Fruit fly (Drosophila melanogaster) whole organism, embryonic: Measurements from ENCODE around the gene Dpy-30L1.

Source experiments
- B-H1 ChIP-seq: fragments of 200-800 bp; sonication (Bioruptor generic); IDR thresholded peaks from 3 replicates; pipeline ENCODE4 v1.3.6; 2022; ENCODE audit warnings: missing biosample characterization, missing genetic modification characterization
- Bdp1 ChIP-seq: fragments of 200-800 bp; sonication (Bioruptor generic); optimal IDR thresholded peaks from 3 replicates; lab custom pipeline; 2016; ENCODE audit warnings: missing biosample characterization, missing genetic modification characterization
- CG11247 ChIP-seq: fragments of 200-800 bp; sonication (Bioruptor generic); IDR thresholded peaks from 2 replicates; pipeline ENCODE4 v1.3.6; 2022; ENCODE audit warnings: missing biosample characterization, missing genetic modification characterization
- CG11398 ChIP-seq: fragments of 200-800 bp; sonication (Bioruptor generic); optimal IDR thresholded peaks from 2 replicates; lab custom pipeline; 2016; ENCODE audit warnings: missing biosample characterization, missing genetic modification characterization
- CG11504 ChIP-seq: fragments of 200-800 bp; sonication (Bioruptor generic); optimal IDR thresholded peaks from 3 replicates; lab custom pipeline; 2019; ENCODE audit warnings: missing biosample characterization, mild to moderate bottlenecking, missing genetic modification characterization, moderate library complexity
- CG12219 ChIP-seq: fragments of 200-800 bp; sonication (Bioruptor generic); optimal IDR thresholded peaks from 3 replicates; lab custom pipeline; 2018; ENCODE audit warnings: missing biosample characterization, mild to moderate bottlenecking, missing genetic modification characterization
- CG12299 ChIP-seq: fragments of 200-800 bp; sonication (Bioruptor generic); optimal IDR thresholded peaks from 2 replicates; lab custom pipeline; 2018; ENCODE audit warnings: missing biosample characterization, mild to moderate bottlenecking, missing genetic modification characterization
- CG12391 ChIP-seq: fragments of 200-800 bp; sonication (Bioruptor generic); optimal IDR thresholded peaks from 3 replicates; lab custom pipeline; 2018; ENCODE audit warnings: missing biosample characterization, mild to moderate bottlenecking, missing genetic modification characterization, moderate library complexity
- CG13123 ChIP-seq: fragments of 200-800 bp; sonication (Bioruptor generic); optimal IDR thresholded peaks from 2 replicates; lab custom pipeline; 2016; ENCODE audit warnings: missing biosample characterization, missing genetic modification characterization
- CG13424 ChIP-seq: fragments of 200-800 bp; sonication (Bioruptor generic); optimal IDR thresholded peaks from 2 replicates; lab custom pipeline; 2019; ENCODE audit warnings: missing biosample characterization, mild to moderate bottlenecking, missing genetic modification characterization, moderate library complexity
- CG14441 ChIP-seq: fragments of 200-800 bp; sonication (Bioruptor generic); IDR thresholded peaks from 2 replicates; pipeline ENCODE4 v1.3.6; 2022; ENCODE audit warnings: missing biosample characterization, missing genetic modification characterization
- CG14710 ChIP-seq: fragments of 200-800 bp; sonication (Bioruptor generic); optimal IDR thresholded peaks from 3 replicates; lab custom pipeline; 2019; ENCODE audit warnings: missing biosample characterization, mild to moderate bottlenecking, missing genetic modification characterization, moderate library complexity
- CG15514 ChIP-seq: fragments of 200-800 bp; sonication (Bioruptor generic); optimal IDR thresholded peaks from 3 replicates; lab custom pipeline; 2017; ENCODE audit warnings: missing biosample characterization, missing genetic modification characterization, mild to moderate bottlenecking, moderate library complexity, missing genetic modification reagents
- CG17568 ChIP-seq: fragments of 200-800 bp; sonication (Bioruptor generic); optimal IDR thresholded peaks from 2 replicates; lab custom pipeline; 2018; ENCODE audit warnings: missing biosample characterization, mild to moderate bottlenecking, missing genetic modification characterization, moderate library complexity
- CG31224 ChIP-seq: fragments of 200-800 bp; sonication (Bioruptor generic); IDR thresholded peaks from 2 replicates; pipeline ENCODE4 v1.3.6; 2022; ENCODE audit warnings: missing biosample characterization, missing genetic modification characterization
- CG31365 ChIP-seq: fragments of 200-800 bp; sonication (Bioruptor generic); optimal IDR thresholded peaks from 2 replicates; lab custom pipeline; 2018; ENCODE audit warnings: missing biosample characterization, mild to moderate bottlenecking, missing genetic modification characterization
- CG33557 ChIP-seq: fragments of 200-800 bp; sonication (Bioruptor generic); optimal IDR thresholded peaks from 2 replicates; lab custom pipeline; 2019; ENCODE audit warnings: missing biosample characterization, mild to moderate bottlenecking, missing genetic modification characterization, moderate library complexity
- CG34422 ChIP-seq: fragments of 200-800 bp; sonication (Bioruptor generic); IDR thresholded peaks from 3 replicates; pipeline ENCODE4 v1.3.6; 2022; ENCODE audit warnings: missing biosample characterization, missing genetic modification characterization
- CG42726 ChIP-seq: fragments of 200-800 bp; sonication (Bioruptor generic); IDR thresholded peaks from 2 replicates; pipeline ENCODE4 v1.3.6; 2022; ENCODE audit warnings: missing biosample characterization, missing genetic modification characterization; ENCODE audit not compliant: partially characterized antibody
- CG4282 ChIP-seq: fragments of 200-800 bp; sonication (Bioruptor generic); optimal IDR thresholded peaks from 2 replicates; lab custom pipeline; 2016; ENCODE audit warnings: missing biosample characterization, missing genetic modification characterization
- CG7745 ChIP-seq: fragments of 200-800 bp; sonication (Bioruptor generic); optimal IDR thresholded peaks from 2 replicates; lab custom pipeline; 2018; ENCODE audit warnings: missing biosample characterization, mild to moderate bottlenecking, missing genetic modification characterization, moderate library complexity
- CG7786 ChIP-seq: fragments of 200-800 bp; sonication (Bioruptor generic); optimal IDR thresholded peaks from 2 replicates; lab custom pipeline; 2016; ENCODE audit warnings: missing biosample characterization, missing genetic modification characterization
- CG9609 ChIP-seq: fragments of 200-800 bp; sonication (Bioruptor generic); optimal IDR thresholded peaks from 3 replicates; lab custom pipeline; 2016; ENCODE audit warnings: missing biosample characterization, missing genetic modification characterization
- CG9797 ChIP-seq: fragments of 200-800 bp; sonication (Bioruptor generic); optimal IDR thresholded peaks from 3 replicates; lab custom pipeline; 2018; ENCODE audit warnings: missing biosample characterization, mild to moderate bottlenecking, missing genetic modification characterization
- D ChIP-seq, 2 experiments: fragments of 200-800 bp in 1 of 2; fragments of >200 bp in 1 of 2; sonication (Bioruptor generic) in 1 of 2; optimal IDR thresholded peaks; 2 replicates in 1 of 2; 3 replicates in 1 of 2; lab custom pipeline; 2017; ENCODE audit warnings: mild to moderate bottlenecking in 1 of 2, missing biosample characterization in 1 of 2, missing genetic modification characterization in 1 of 2, missing genetic modification reagents in 1 of 2
- D19A ChIP-seq: fragments of 200-800 bp; optimal IDR thresholded peaks from 3 replicates; lab custom pipeline; 2019; ENCODE audit warnings: missing biosample characterization, mild to moderate bottlenecking, missing genetic modification characterization, moderate library complexity
- Hsf ChIP-seq: fragments of 200-800 bp; sonication (Bioruptor generic); optimal IDR thresholded peaks from 3 replicates; lab custom pipeline; 2016; ENCODE audit warnings: missing biosample characterization, missing genetic modification characterization
- Lim3 ChIP-seq: fragments of 200-800 bp; sonication (Bioruptor generic); IDR thresholded peaks from 2 replicates; pipeline ENCODE4 v1.3.6; 2022; ENCODE audit warnings: missing biosample characterization, missing genetic modification characterization
- Neu2 ChIP-seq: fragments of 200-800 bp; sonication (Bioruptor generic); optimal IDR thresholded peaks from 3 replicates; lab custom pipeline; 2016; ENCODE audit warnings: missing biosample characterization, missing genetic modification characterization, borderline replicate concordance
- Nf-YB ChIP-seq: fragments of 200-800 bp; sonication (Bioruptor generic); optimal IDR thresholded peaks from 3 replicates; lab custom pipeline; 2019; ENCODE audit warnings: missing biosample characterization, mild to moderate bottlenecking, missing genetic modification characterization, moderate library complexity
- Sox100B ChIP-seq: fragments of 200-800 bp; sonication (Bioruptor generic); optimal IDR thresholded peaks from 3 replicates; lab custom pipeline; 2018; ENCODE audit warnings: missing biosample characterization, mild to moderate bottlenecking, missing genetic modification characterization
- Sox102F ChIP-seq: fragments of 200-800 bp; sonication (Bioruptor generic); optimal IDR thresholded peaks from 2 replicates; lab custom pipeline; 2018; ENCODE audit warnings: missing biosample characterization, mild to moderate bottlenecking, missing genetic modification characterization, moderate library complexity
- Trl ChIP-seq, 3 experiments: fragments of >200 bp in 2 of 3; fragments of 200-800 bp in 1 of 3; sonication (Bioruptor generic) in 1 of 3; optimal IDR thresholded peaks; 2 replicates in 1 of 3; 3 replicates in 2 of 3; lab custom pipeline; 2016 to 2017; ENCODE audit warnings: missing biosample characterization in 1 of 3, missing genetic modification characterization in 1 of 3
- abd-A ChIP-seq: fragments of 200-800 bp; sonication (Bioruptor generic); optimal IDR thresholded peaks from 3 replicates; lab custom pipeline; 2019; ENCODE audit warnings: missing biosample characterization, mild to moderate bottlenecking, missing genetic modification characterization, moderate library complexity
- ac ChIP-seq: fragments of 200-800 bp; sonication (Bioruptor generic); optimal IDR thresholded peaks from 3 replicates; lab custom pipeline; 2017; ENCODE audit warnings: missing biosample characterization, mild to moderate bottlenecking, missing genetic modification characterization
- az2 ChIP-seq: fragments of 200-800 bp; sonication (Bioruptor generic); optimal IDR thresholded peaks from 3 replicates; lab custom pipeline; 2016; ENCODE audit warnings: missing biosample characterization, missing genetic modification characterization
- cad ChIP-seq: fragments of >200 bp; optimal IDR thresholded peaks from 2 replicates; lab custom pipeline; 2017; ENCODE audit warnings: missing biosample characterization, missing genetic modification characterization
- ci ChIP-seq: fragments of 200-800 bp; sonication (Bioruptor generic); IDR thresholded peaks from 3 replicates; pipeline ENCODE4 v1.3.6; 2022; ENCODE audit warnings: missing biosample characterization, missing genetic modification characterization
- crc ChIP-seq: fragments of 200-800 bp; sonication (Bioruptor generic); optimal IDR thresholded peaks from 2 replicates; lab custom pipeline; 2016; ENCODE audit warnings: missing biosample characterization, missing genetic modification characterization
- dmrt11E ChIP-seq: fragments of 200-800 bp; sonication (Bioruptor generic); optimal IDR thresholded peaks from 3 replicates; lab custom pipeline; 2018; ENCODE audit warnings: missing biosample characterization, mild to moderate bottlenecking, missing genetic modification characterization, moderate library complexity
- ems ChIP-seq: fragments of 200-800 bp; sonication (Bioruptor generic); optimal IDR thresholded peaks from 3 replicates; lab custom pipeline; 2016; ENCODE audit warnings: missing biosample characterization, missing genetic modification characterization
- en ChIP-seq: fragments of 200-800 bp; sonication (Bioruptor generic); optimal IDR thresholded peaks from 2 replicates; lab custom pipeline; 2016; ENCODE audit warnings: missing biosample characterization, missing genetic modification characterization
- esg ChIP-seq: fragments of 200-800 bp; sonication (Bioruptor generic); conservative IDR thresholded peaks from 2 replicates; pipeline ENCODE4 v1.3.6; 2022; ENCODE audit warnings: missing biosample characterization, missing genetic modification characterization
- jigr1 ChIP-seq: fragments of 200-800 bp; sonication (Bioruptor generic); IDR thresholded peaks from 3 replicates; pipeline ENCODE4 v1.3.6; 2022; ENCODE audit warnings: missing biosample characterization, missing genetic modification characterization
- lola ChIP-seq, 3 experiments: fragments of >200 bp in 2 of 3; fragments of 200-800 bp in 1 of 3; sonication (Bioruptor generic) in 1 of 3; optimal IDR thresholded peaks; 2 replicates each; lab custom pipeline; 2017 to 2019; ENCODE audit warnings: missing biosample characterization in 3 of 3, missing genetic modification characterization in 3 of 3, mild to moderate bottlenecking in 1 of 3, moderate library complexity in 1 of 3
- pum ChIP-seq: fragments of 200-800 bp; sonication (Bioruptor generic); optimal IDR thresholded peaks from 2 replicates; lab custom pipeline; 2016; ENCODE audit warnings: missing biosample characterization, missing genetic modification characterization
- sna ChIP-seq: fragments of 200-800 bp; sonication (Bioruptor generic); IDR thresholded peaks from 2 replicates; pipeline ENCODE4 v1.3.6; 2022; ENCODE audit warnings: missing biosample characterization, missing genetic modification characterization; ENCODE audit not compliant: partially characterized antibody
- ttk ChIP-seq: fragments of 200-800 bp; sonication (Bioruptor generic); IDR thresholded peaks from 2 replicates; pipeline ENCODE4 v2.1.2; 2022; ENCODE audit warnings: missing biosample characterization, missing genetic modification characterization

The Dpy-30L1 gene

dm6 chr2L:10689221-10690034 is 43.0 kb upstream of the Dpy-30L1 start, which contains the start of gene CG7294 (continued):
- no peak for TF ChIP-seq esg (GFP tag; lab: Robert Waterston, UW)
- TF ChIP-seq abd-A (tag; lab: Kevin White, UChicago): peak; percentile 8
- TF ChIP-seq CG7745: no peak
- peak; percentile 11 for TF ChIP-seq CG33557 (GFP tag; lab: Kevin White, UChicago)
- TF ChIP-seq CG12299 (tag; lab: Kevin White, UChicago): no peak
- no peak for TF ChIP-seq Hsf (GFP tag; lab: Kevin White, UChicago)
- no peak for TF ChIP-seq Trl (optimal IDR thresholded peaks at IDR 0.05; lab: Kevin White, UChicago)
- no peak for TF ChIP-seq Trl (GFP tag; optimal IDR thresholded peaks at IDR 0.05; lab: Kevin White, UChicago)
- TF ChIP-seq Sox100B: peak; percentile 55
- no peak for TF ChIP-seq CG11247 (GFP tag; lab: Robert Waterston, UW)
- no peak for TF ChIP-seq CG9609
- TF ChIP-seq CG13424 (tag; lab: Kevin White, UChicago): no peak
- no peak for TF ChIP-seq CG11398 (GFP tag; lab: Kevin White, UChicago)
- peak; percentile 60 for TF ChIP-seq CG11504 (tag; lab: Kevin White, UChicago)
- TF ChIP-seq ems (GFP tag; lab: Kevin White, UChicago): no peak
- peak; percentile 45 for TF ChIP-seq D19A (tag; lab: Kevin White, UChicago)
- no peak for TF ChIP-seq cad
- TF ChIP-seq dmrt11E: peak; percentile 56
- TF ChIP-seq B-H1 (GFP tag; lab: Robert Waterston, UW): no peak
- TF ChIP-seq pum (GFP tag; lab: Kevin White, UChicago): no peak
- no peak for TF ChIP-seq Neu2 (GFP tag; lab: Kevin White, UChicago)
- TF ChIP-seq CG31365: no peak
- TF ChIP-seq CG13123 (GFP tag; lab: Kevin White, UChicago): no peak
- TF ChIP-seq CG14441: no peak
- TF ChIP-seq CG34422 (GFP tag; lab: Robert Waterston, UW): no peak
- TF ChIP-seq CG4282 (GFP tag; lab: Kevin White, UChicago): no peak
- no peak for TF ChIP-seq ac (GFP tag; lab: Kevin White, UChicago)
- TF ChIP-seq az2 (GFP tag; lab: Kevin White, UChicago): no peak
- TF ChIP-seq CG15514: no peak
- peak in 1 of 3 experiments; percentile 60 for TF ChIP-seq lola (GFP tag; optimal IDR thresholded peaks at IDR 0.05; lab: Kevin White, UChicago)
- TF ChIP-seq ci (GFP tag; lab: Robert Waterston, UW): no peak
- TF ChIP-seq jigr1: no peak
- no peak for TF ChIP-seq sna
- no peak for TF ChIP-seq CG31224 (GFP tag; lab: Robert Waterston, UW)
- TF ChIP-seq Lim3 (GFP tag; lab: Robert Waterston, UW): no peak
- TF ChIP-seq Bdp1: no peak
- no peak for TF ChIP-seq D (optimal IDR thresholded peaks at IDR 0.05; lab: Kevin White, UChicago)
- TF ChIP-seq D (GFP tag; optimal IDR thresholded peaks at IDR 0.05; lab: Kevin White, UChicago): no peak
- no peak for TF ChIP-seq en (GFP tag; lab: Kevin White, UChicago)
- TF ChIP-seq crc (GFP tag; lab: Kevin White, UChicago): no peak
- peak; percentile 20 for TF ChIP-seq CG14710 (tag; lab: Kevin White, UChicago)
- no peak for TF ChIP-seq CG42726 (GFP tag; lab: Robert Waterston, UW)
- no peak for TF ChIP-seq CG9797 (GFP tag; lab: Kevin White, UChicago)
- no peak for TF ChIP-seq CG12219 (GFP tag; lab: Kevin White, UChicago)
- no peak for TF ChIP-seq Nf-YB (GFP tag; lab: Kevin White, UChicago)
- no peak for TF ChIP-seq CG17568 (GFP tag; lab: Kevin White, UChicago)
- peak; percentile 37 for TF ChIP-seq CG12391 (tag; lab: Kevin White, UChicago)
- TF ChIP-seq ttk (GFP tag; lab: Robert Waterston, UW): no peak
- no peak for TF ChIP-seq CG7786 (GFP tag; lab: Kevin White, UChicago)
- TF ChIP-seq Sox102F: no peak
